Worm (Caenorhabditis elegans): ENCODE measurements around the gene dpf-4.

Gene dpf-4

ce11 chrIII:5897468-5897867 is 38.4 kb downstream of the dpf-4 start (continued):
- TF ChIP-seq egl-13 (tag; optimal IDR thresholded peaks at IDR 0.05) (no peak), C16A3.4 (tag; optimal IDR thresholded peaks at IDR 0.05) (no peak), nhr-47 (tag; optimal IDR thresholded peaks at IDR 0.05) (no peak), C04F5.9 (tag; optimal IDR thresholded peaks at IDR 0.05) (no peak), efl-1 (optimal IDR thresholded peaks at IDR 0.05) (peak; percentile 4 to 12), efl-1 (GFP tag; optimal IDR thresholded peaks at IDR 0.05 in 1 of 2) (peak in 1 of 2 experiments; percentile 11), rnt-1 (tag; optimal IDR thresholded peaks at IDR 0.05) (no peak), nhr-20 (tag; optimal IDR thresholded peaks at IDR 0.05) (no peak), snu-23 (GFP tag; optimal IDR thresholded peaks at IDR 0.05) (peak; percentile 28), irx-1 (tag; optimal IDR thresholded peaks at IDR 0.05) (no peak), blmp-1 (tag; optimal IDR thresholded peaks at IDR 0.05) (peak; percentile 8), snpc-4 (tag; optimal IDR thresholded peaks at IDR 0.05) (no peak), ztf-4 (tag; optimal IDR thresholded peaks at IDR 0.05) (no peak), C34B4.2 (tag; optimal IDR thresholded peaks at IDR 0.05) (no peak), lin-14 (GFP tag; optimal IDR thresholded peaks at IDR 0.05) (peak; percentile 60)

ce11 chrIII:5898631-5899030 is 39.5 kb downstream of the dpf-4 start:
- TF ChIP-seq efl-1 (optimal IDR thresholded peaks at IDR 0.05) (peak in 1 of 2 experiments; percentile 2), efl-1 (GFP tag; optimal IDR thresholded peaks at IDR 0.05 in 1 of 2) (no peak), pqm-1 (tag; optimal IDR thresholded peaks at IDR 0.05) (no peak), C04F5.9 (tag; optimal IDR thresholded peaks at IDR 0.05) (no peak), nhr-47 (tag; optimal IDR thresholded peaks at IDR 0.05) (no peak), aly-2 (tag; optimal IDR thresholded peaks at IDR 0.05) (no peak), nhr-71 (tag; optimal IDR thresholded peaks at IDR 0.05) (peak; percentile 30), mab-9 (GFP tag; IDR thresholded peaks at IDR 0.05) (no peak), nhr-76 (tag; optimal IDR thresholded peaks at IDR 0.05) (no peak), irx-1 (tag; optimal IDR thresholded peaks at IDR 0.05) (no peak), lin-14 (GFP tag; optimal IDR thresholded peaks at IDR 0.05) (peak; percentile 74), nhr-85 (tag) (no peak), F16B12.6 (tag; optimal IDR thresholded peaks at IDR 0.05) (no peak), snu-23 (GFP tag; optimal IDR thresholded peaks at IDR 0.05) (peak; percentile 18), nhr-77 (tag; optimal IDR thresholded peaks at IDR 0.05) (no peak), isw-1 (GFP tag; IDR thresholded peaks at IDR 0.05) (no peak), sptf-1 (tag; optimal IDR thresholded peaks at IDR 0.05) (no peak), lin-35 (GFP tag; optimal IDR thresholded peaks at IDR 0.05) (no peak), nhr-84 (tag; optimal IDR thresholded peaks at IDR 0.05) (no peak), dsc-1 (tag; optimal IDR thresholded peaks at IDR 0.05) (no peak), blmp-1 (tag; optimal IDR thresholded peaks at IDR 0.05) (peak; percentile 64), unc-130 (tag; optimal IDR thresholded peaks at IDR 0.05) (peak; percentile 27), zag-1 (tag; optimal IDR thresholded peaks at IDR 0.05) (no peak), ama-1 (optimal IDR thresholded peaks at IDR 0.05) (no peak), grh-1 (GFP tag; IDR thresholded peaks at IDR 0.05) (no peak), lir-3 (tag; optimal IDR thresholded peaks at IDR 0.05; ENCODE audit: poor library complexity) (no peak), nhr-90 (tag; optimal IDR thresholded peaks at IDR 0.05; ENCODE audit: poor library complexity) (no peak), mep-1 (tag; optimal IDR thresholded peaks at IDR 0.05) (no peak), jun-1 (tag; optimal IDR thresholded peaks at IDR 0.05) (no peak), lin-15B (tag; optimal IDR thresholded peaks at IDR 0.05) (no peak), pag-3 (tag; optimal IDR thresholded peaks at IDR 0.05; ENCODE audit: borderline replicate concordance, insufficient read depth) (no peak), xbp-1 (tag; optimal IDR thresholded peaks at IDR 0.05) (no peak), fos-1 (tag; optimal IDR thresholded peaks at IDR 0.05) (no peak), skn-1 (tag; optimal IDR thresholded peaks at IDR 0.05) (no peak), hpl-2 (GFP tag; optimal IDR thresholded peaks at IDR 0.05) (no peak), nhr-237 (tag; optimal IDR thresholded peaks at IDR 0.05) (no peak), hlh-17 (GFP tag; optimal IDR thresholded peaks at IDR 0.05; ENCODE audit: borderline replicate concordance) (no peak), nhr-19 (GFP tag; conservative IDR thresholded peaks at IDR 0.05) (no peak), lsy-2 (tag; optimal IDR thresholded peaks at IDR 0.05) (peak in 1 of 2 experiments; percentile 7), fkh-4 (tag; optimal IDR thresholded peaks at IDR 0.05; ENCODE audit: borderline replicate concordance) (no peak), rnt-1 (tag; optimal IDR thresholded peaks at IDR 0.05) (peak; percentile 37), tlp-1 (tag; optimal IDR thresholded peaks at IDR 0.05) (no peak)

All from whole organism, L1 larva.